Worm (Caenorhabditis elegans) whole organism, early embryonic: ENCODE measurements around the gene ZK892.5.

ENCODE experiments used
- B0310.2 ChIP-seq: sonication (generic microtip); optimal IDR thresholded peaks from 2 replicates; lab custom pipeline; 2016; ENCODE audit warnings: mild to moderate bottlenecking, missing genetic modification characterization, missing compliant biosample characterization
- F13C5.2 ChIP-seq: sonication (generic microtip); optimal IDR thresholded peaks from 2 replicates; lab custom pipeline; 2017; ENCODE audit warnings: mild to moderate bottlenecking, missing genetic modification characterization, inconsistent platforms, missing compliant biosample characterization
- aly-1 ChIP-seq: sonication (generic microtip); optimal IDR thresholded peaks from 2 replicates; lab custom pipeline; 2016; ENCODE audit warnings: missing genetic modification characterization, missing compliant biosample characterization
- ama-1 ChIP-seq: fragments of 150-350 bp; optimal IDR thresholded peaks from 2 replicates; lab custom pipeline; 2014
- ceh-13 ChIP-seq: fragments of 200-800 bp; sonication (Bioruptor generic); optimal IDR thresholded peaks from 2 replicates; lab custom pipeline; 2018; ENCODE audit warnings: mild to moderate bottlenecking, missing genetic modification characterization, missing compliant biosample characterization
- ceh-36 ChIP-seq: sonication (generic microtip); optimal IDR thresholded peaks from 2 replicates; lab custom pipeline; 2016; ENCODE audit warnings: missing genetic modification characterization, inconsistent platforms, missing compliant biosample characterization
- ets-7 ChIP-seq: sonication (generic microtip); optimal IDR thresholded peaks from 2 replicates; lab custom pipeline; 2016; ENCODE audit warnings: missing genotype, missing genetic modification characterization, missing compliant biosample characterization
- flt-1 ChIP-seq: fragments of 200-800 bp; sonication (Bioruptor generic); IDR thresholded peaks from 2 replicates; pipeline ENCODE4 v1.3.6; 2022; ENCODE audit warnings: missing genetic modification characterization, missing compliant biosample characterization
- hmbx-1 ChIP-seq: sonication (generic microtip); optimal IDR thresholded peaks from 2 replicates; lab custom pipeline; 2016; ENCODE audit warnings: mild to moderate bottlenecking, missing genetic modification characterization, missing compliant biosample characterization
- hmg-4 ChIP-seq: fragments of 200-800 bp; sonication (Bioruptor generic); optimal IDR thresholded peaks from 2 replicates; lab custom pipeline; 2018; ENCODE audit warnings: mild to moderate bottlenecking, missing genetic modification characterization, missing compliant biosample characterization
- hnd-1 ChIP-seq: sonication (generic microtip); optimal IDR thresholded peaks from 2 replicates; lab custom pipeline; 2016; ENCODE audit warnings: missing genetic modification characterization, missing compliant biosample characterization
- pes-1 ChIP-seq: fragments of 200-800 bp; sonication (Bioruptor generic); IDR thresholded peaks from 2 replicates; pipeline ENCODE4 v1.3.6; 2022; ENCODE audit warnings: missing genetic modification reagents, missing genetic modification characterization, missing compliant biosample characterization
- scrt-1 ChIP-seq: fragments of 200-800 bp; sonication (Bioruptor generic); IDR thresholded peaks from 2 replicates; pipeline ENCODE4 v1.3.6; 2022; ENCODE audit warnings: missing genetic modification characterization, missing compliant biosample characterization
- sea-1 ChIP-seq: fragments of 200-800 bp; sonication (Bioruptor generic); conservative IDR thresholded peaks from 2 replicates; pipeline ENCODE4 v1.3.6; 2022; ENCODE audit warnings: missing genetic modification characterization, missing compliant biosample characterization
- tbx-11 ChIP-seq: fragments of 200-800 bp; sonication (Bioruptor generic); IDR thresholded peaks from 2 replicates; pipeline ENCODE4 v1.3.6; 2022; ENCODE audit warnings: missing genetic modification characterization, missing compliant biosample characterization
- tbx-37 ChIP-seq: fragments of 200-800 bp; sonication (Bioruptor generic); conservative IDR thresholded peaks from 2 replicates; pipeline ENCODE4 v1.3.6; 2022; ENCODE audit warnings: missing genetic modification reagents, missing genetic modification characterization, missing compliant biosample characterization
- tra-4 ChIP-seq: sonication (generic microtip); optimal IDR thresholded peaks from 2 replicates; lab custom pipeline; 2017; ENCODE audit warnings: missing genetic modification characterization, missing compliant biosample characterization

The ZK892.5 gene

ce11 chrII:9974210-9974609, 33.8 kb upstream of the ZK892.5 start:
- TF ChIP-seq F13C5.2 (no peak), aly-1 (tag; lab: Kevin White, UChicago) (no peak), sea-1 (GFP tag; lab: Robert Waterston, UW) (no peak), hnd-1 (tag; lab: Kevin White, UChicago) (no peak), hmg-4 (no peak), ets-7 (tag; lab: Kevin White, UChicago) (no peak), flt-1 (GFP tag; lab: Robert Waterston, UW) (no peak), pes-1 (GFP tag; lab: Robert Waterston, UW) (no peak)

ce11 chrII:9974967-9975366, 33.0 kb upstream of the ZK892.5 start, which contains the start of gene aakg-5:
Gene aakg-5 (minus strand): TSS chrII:9975125.
- TF ChIP-seq ama-1 (lab: Kevin White, UChicago) (no peak), B0310.2 (no peak), scrt-1 (GFP tag; lab: Robert Waterston, UW) (no peak), ceh-13 (GFP tag; lab: Kevin White, UChicago) (no peak), pes-1 (GFP tag; lab: Robert Waterston, UW) (no peak), sea-1 (GFP tag; lab: Robert Waterston, UW) (no peak), tbx-37 (GFP tag; lab: Robert Waterston, UW) (no peak), tbx-11 (GFP tag; lab: Robert Waterston, UW) (no peak), hmg-4 (no peak), flt-1 (GFP tag; lab: Robert Waterston, UW) (no peak), hmbx-1 (no peak), ceh-36 (tag; lab: Kevin White, UChicago) (no peak), hnd-1 (tag; lab: Kevin White, UChicago) (no peak), tra-4 (tag; lab: Kevin White, UChicago) (no peak), aly-1 (tag; lab: Kevin White, UChicago) (no peak), F13C5.2 (no peak), ets-7 (tag; lab: Kevin White, UChicago) (no peak)

ce11 chrII:9976405-9976804, 31.6 kb upstream of the ZK892.5 start, which contains the start of gene R53.8:
Gene R53.8 (plus strand): TSS chrII:9976705.
- no peak for TF ChIP-seq pes-1 (GFP tag; lab: Robert Waterston, UW)
- no peak for TF ChIP-seq tbx-37 (GFP tag; lab: Robert Waterston, UW)
- TF ChIP-seq sea-1 (GFP tag; lab: Robert Waterston, UW), result no peak
- TF ChIP-seq hmg-4, result no peak
- TF ChIP-seq ama-1 (lab: Kevin White, UChicago), result no peak
- TF ChIP-seq flt-1 (GFP tag; lab: Robert Waterston, UW), result no peak
- TF ChIP-seq ceh-13 (GFP tag; lab: Kevin White, UChicago), result no peak
- TF ChIP-seq scrt-1 (GFP tag; lab: Robert Waterston, UW), result no peak
- TF ChIP-seq B0310.2, result no peak
- TF ChIP-seq tra-4 (tag; lab: Kevin White, UChicago), result no peak
- no peak for TF ChIP-seq hnd-1 (tag; lab: Kevin White, UChicago)
- no peak for TF ChIP-seq aly-1 (tag; lab: Kevin White, UChicago)
- no peak for TF ChIP-seq ets-7 (tag; lab: Kevin White, UChicago)
- TF ChIP-seq tbx-11 (GFP tag; lab: Robert Waterston, UW), result no peak
- no peak for TF ChIP-seq ceh-36 (tag; lab: Kevin White, UChicago)
- TF ChIP-seq F13C5.2, result no peak
- no peak for TF ChIP-seq hmbx-1

- TF ChIP-seq ceh-13 (GFP tag; lab: Kevin White, UChicago), result no peak
- no peak for TF ChIP-seq sea-1 (GFP tag; lab: Robert Waterston, UW)
- no peak for TF ChIP-seq tra-4 (tag; lab: Kevin White, UChicago)
- no peak for TF ChIP-seq B0310.2
- TF ChIP-seq F13C5.2, result no peak
- TF ChIP-seq aly-1 (tag; lab: Kevin White, UChicago), result no peak
These were observed 27.9 kb upstream of the ZK892.5 start, which contains the start of gene ZK892.6 for ce11 chrII:9980077-9980631. Gene ZK892.6 (minus strand): TSS chrII:9980127.

- TF ChIP-seq tbx-37 (GFP tag; lab: Robert Waterston, UW) (no peak), ama-1 (lab: Kevin White, UChicago) (no peak), ets-7 (tag; lab: Kevin White, UChicago) (no peak), ceh-36 (tag; lab: Kevin White, UChicago) (no peak), hmg-4 (no peak), ceh-13 (GFP tag; lab: Kevin White, UChicago) (no peak), tbx-11 (GFP tag; lab: Robert Waterston, UW) (no peak), scrt-1 (GFP tag; lab: Robert Waterston, UW) (no peak)
These were observed 26.3 kb upstream of the ZK892.5 start, which contains the start of gene sdz-38 for ce11 chrII:9981760-9982159. Gene sdz-38 (minus strand): TSS chrII:9981860.

ce11 chrII:9982437-9982836, 25.6 kb upstream of the ZK892.5 start:
- TF ChIP-seq ama-1 (lab: Kevin White, UChicago), result no peak
- no peak for TF ChIP-seq B0310.2
- TF ChIP-seq tra-4 (tag; lab: Kevin White, UChicago), result no peak
- TF ChIP-seq ceh-36 (tag; lab: Kevin White, UChicago), result no peak
- no peak for TF ChIP-seq flt-1 (GFP tag; lab: Robert Waterston, UW)
- TF ChIP-seq tbx-37 (GFP tag; lab: Robert Waterston, UW), result no peak
- TF ChIP-seq tbx-11 (GFP tag; lab: Robert Waterston, UW), result no peak
- no peak for TF ChIP-seq hmg-4
- TF ChIP-seq aly-1 (tag; lab: Kevin White, UChicago), result no peak
- no peak for TF ChIP-seq ets-7 (tag; lab: Kevin White, UChicago)
- no peak for TF ChIP-seq hnd-1 (tag; lab: Kevin White, UChicago)
- TF ChIP-seq ceh-13 (GFP tag; lab: Kevin White, UChicago), result no peak
- no peak for TF ChIP-seq scrt-1 (GFP tag; lab: Robert Waterston, UW)
- no peak for TF ChIP-seq sea-1 (GFP tag; lab: Robert Waterston, UW)
- no peak for TF ChIP-seq hmbx-1
- TF ChIP-seq F13C5.2, result no peak
- no peak for TF ChIP-seq pes-1 (GFP tag; lab: Robert Waterston, UW)

- TF ChIP-seq sea-1 (GFP tag; lab: Robert Waterston, UW) (no peak), aly-1 (tag; lab: Kevin White, UChicago) (no peak), F13C5.2 (peak; percentile 49), hmg-4 (peak; percentile 47), ets-7 (tag; lab: Kevin White, UChicago) (no peak)
These were observed 23.1 kb upstream of the ZK892.5 start for ce11 chrII:9984866-9985336.
